Worm (Caenorhabditis elegans) whole organism, L3 larva: ENCODE results near the gene C05D12.2.

Source experiments
- R02D3.7 ChIP-seq: fragments of 150-350 bp; optimal IDR thresholded peaks from 2 replicates; lab custom pipeline; 2014; ENCODE audit warnings: missing biosample characterization, missing genetic modification characterization
- elt-1 ChIP-seq: fragments of 150-350 bp; optimal IDR thresholded peaks from 2 replicates; lab custom pipeline; 2014; ENCODE audit warnings: missing biosample characterization, missing genetic modification characterization
- nhr-12 ChIP-seq: fragments of 150-350 bp; optimal IDR thresholded peaks from 2 replicates; lab custom pipeline; 2014; ENCODE audit warnings: missing biosample characterization, missing genetic modification characterization
- nhr-237 ChIP-seq: fragments of 150-350 bp; optimal IDR thresholded peaks from 2 replicates; lab custom pipeline; 2014; ENCODE audit warnings: missing biosample characterization, missing genetic modification characterization
- unc-39 ChIP-seq: sonication (generic microtip); optimal IDR thresholded peaks from 4 replicates; lab custom pipeline; 2017; ENCODE audit warnings: missing biosample characterization, missing genetic modification characterization
- zag-1 ChIP-seq: fragments of 150-350 bp; optimal IDR thresholded peaks from 2 replicates; lab custom pipeline; 2014; ENCODE audit warnings: missing biosample characterization, missing genetic modification characterization

DNA sequence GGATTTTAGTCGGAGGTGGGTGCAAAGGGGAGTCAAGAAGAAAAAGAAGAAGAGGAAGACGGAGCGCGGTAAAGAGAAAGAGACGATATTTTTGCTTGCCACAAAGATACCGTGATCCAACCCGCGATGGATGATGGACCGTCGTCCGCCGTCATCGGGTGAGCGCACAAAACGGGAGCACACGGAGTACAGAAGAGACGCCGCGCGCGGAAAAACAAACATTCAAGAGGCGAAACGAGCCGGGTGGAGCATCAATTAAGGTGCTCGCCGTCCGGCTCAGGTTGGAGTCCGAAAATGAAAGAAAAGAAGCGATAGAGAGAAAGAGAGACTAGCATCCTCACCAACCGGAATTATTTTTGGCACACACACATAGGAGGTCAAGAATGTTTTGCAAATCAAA is 24.3 kb upstream of the C05D12.2 start:
- TF ChIP-seq zag-1 (tag; lab: Kevin White, UChicago) (no peak), R02D3.7 (tag; lab: Kevin White, UChicago) (no peak), elt-1 (no peak), nhr-12 (tag; lab: Kevin White, UChicago) (no peak), nhr-237 (tag; lab: Kevin White, UChicago) (no peak), unc-39 (tag; lab: Kevin White, UChicago) (no peak)
